Fruit fly (Drosophila melanogaster): ENCODE measurements around the gene gkt.
"Not testable (repeated sequence)": the region's sequence is repeated elsewhere in the genome, so short reads cannot be mapped to it uniquely, and the experiment has no call there.

- TF ChIP-seq pan (optimal IDR thresholded peaks at IDR 0.05); psq (optimal IDR thresholded peaks at IDR 0.05); EcR (GFP tag; optimal IDR thresholded peaks at IDR 0.05); usp (GFP tag; optimal IDR thresholded peaks at IDR 0.05): not testable (repeated sequence)
Observed at dm6 chr2L:3163490-3163889, 3.7 kb downstream of the gkt start, which contains the start of gene Hydr2.
